Worm (Caenorhabditis elegans) whole organism, mixed stage, embryonic: ENCODE measurements around the gene K03A11.6.

Experiments used
- lin-13 ChIP-seq: fragments of 150-350 bp; optimal IDR thresholded peaks from 2 replicates; lab custom pipeline; 2014; ENCODE audit warnings: missing biosample characterization, missing genetic modification characterization
- snpc-4 ChIP-seq: fragments of 150-350 bp; optimal IDR thresholded peaks from 2 replicates; lab custom pipeline; 2014; ENCODE audit warnings: missing biosample characterization, missing genetic modification characterization
- unc-39 ChIP-seq: fragments of 150-350 bp; optimal IDR thresholded peaks from 2 replicates; lab custom pipeline; 2014; ENCODE audit warnings: missing biosample characterization, missing genetic modification characterization

ce11 chrX:13074373-13074772 is 18.7 kb downstream of the K03A11.6 start, which contains the start of gene ceh-28:
- TF ChIP-seq snpc-4 (no peak), unc-39 (no peak), lin-13 (tag; lab: Kevin White, UChicago) (no peak)
